Fruit fly (Drosophila melanogaster): Measurements from ENCODE around the gene CG7512.

dm6 chr3L:11466985-11467384, 46.5 kb upstream of the CG7512 start:
- TF ChIP-seq CG4318 (GFP tag; optimal IDR thresholded peaks at IDR 0.05) (no peak), CG8632 (GFP tag; optimal IDR thresholded peaks at IDR 0.05) (peak; percentile 55), Lpt (GFP tag; optimal IDR thresholded peaks at IDR 0.05) (no peak), CG6792 (GFP tag; optimal IDR thresholded peaks at IDR 0.05) (peak; percentile 20), net (GFP tag; optimal IDR thresholded peaks at IDR 0.05) (no peak), fd85E (GFP tag; optimal IDR thresholded peaks at IDR 0.05) (no peak), CG16779 (tag; optimal IDR thresholded peaks at IDR 0.05) (no peak), Hr39 (GFP tag; optimal IDR thresholded peaks at IDR 0.05) (no peak), CG9139 (GFP tag; optimal IDR thresholded peaks at IDR 0.05) (no peak), CG8119 (GFP tag; IDR thresholded peaks at IDR 0.05) (no peak)

Data from whole organism, prepupa.